Worm (Caenorhabditis elegans) whole organism, midembryonic: ENCODE measurements around the gene K09C4.5.

Experiments used
- T22C8.4 ChIP-seq: fragments of 200-800 bp; sonication (Bioruptor generic); IDR thresholded peaks from 2 replicates; pipeline ENCODE4 v1.3.6; 2022; ENCODE audit warnings: missing genetic modification characterization, missing compliant biosample characterization
- ref-1 ChIP-seq: fragments of 200-800 bp; sonication (Bioruptor generic); conservative IDR thresholded peaks from 2 replicates; pipeline ENCODE4 v1.3.6; 2022; ENCODE audit warnings: missing genetic modification reagents, missing genetic modification characterization, missing compliant biosample characterization
- ztf-29 ChIP-seq: fragments of 200-800 bp; sonication (Bioruptor generic); IDR thresholded peaks from 2 replicates; pipeline ENCODE4 v1.3.6; 2022; ENCODE audit warnings: missing genetic modification reagents, missing genetic modification characterization, missing compliant biosample characterization

- no peak for TF ChIP-seq T22C8.4
- TF ChIP-seq ref-1 (GFP tag; lab: Robert Waterston, UW): no peak
- TF ChIP-seq ztf-29: no peak
These were observed 47.0 kb upstream of the K09C4.5 start, which contains the start of gene F28B4.3 for ce11 chrX:3235358-3235816.
